Worm (Caenorhabditis elegans) whole organism, midembryonic: ENCODE measurements around the gene efl-1.

ENCODE experiments used
- T22C8.4 ChIP-seq: fragments of 200-800 bp; sonication (Bioruptor generic); IDR thresholded peaks from 2 replicates; pipeline ENCODE4 v1.3.6; 2022; ENCODE audit warnings: missing genetic modification characterization, missing compliant biosample characterization
- cog-1 ChIP-seq: sonication (generic microtip); optimal IDR thresholded peaks from 2 replicates; lab custom pipeline; 2016; ENCODE audit warnings: missing genetic modification characterization, missing compliant biosample characterization
- flt-1 ChIP-seq: fragments of 200-800 bp; sonication (Bioruptor generic); IDR thresholded peaks from 2 replicates; pipeline ENCODE4 v1.3.6; 2022; ENCODE audit warnings: missing genetic modification characterization, missing compliant biosample characterization
- klf-2 ChIP-seq: fragments of 200-800 bp; sonication (Bioruptor generic); conservative IDR thresholded peaks from 2 replicates; pipeline ENCODE4 v1.3.6; 2022; ENCODE audit warnings: missing genetic modification reagents, missing genetic modification characterization, missing compliant biosample characterization
- med-1 ChIP-seq: sonication (generic microtip); optimal IDR thresholded peaks from 2 replicates; lab custom pipeline; 2017; ENCODE audit warnings: missing genetic modification characterization, mild to moderate bottlenecking, missing compliant biosample characterization, antibody characterized with exemption, missing genetic modification reagents; ENCODE audit not compliant: insufficient read depth
- ref-1 ChIP-seq: fragments of 200-800 bp; sonication (Bioruptor generic); conservative IDR thresholded peaks from 2 replicates; pipeline ENCODE4 v1.3.6; 2022; ENCODE audit warnings: missing genetic modification reagents, missing genetic modification characterization, missing compliant biosample characterization
- ztf-23 ChIP-seq: fragments of 200-800 bp; sonication (Bioruptor generic); IDR thresholded peaks from 2 replicates; pipeline ENCODE4 v1.3.6; 2022; ENCODE audit warnings: missing genetic modification reagents, missing genetic modification characterization, missing compliant biosample characterization
- ztf-29 ChIP-seq: fragments of 200-800 bp; sonication (Bioruptor generic); IDR thresholded peaks from 2 replicates; pipeline ENCODE4 v1.3.6; 2022; ENCODE audit warnings: missing genetic modification reagents, missing genetic modification characterization, missing compliant biosample characterization

DNA sequence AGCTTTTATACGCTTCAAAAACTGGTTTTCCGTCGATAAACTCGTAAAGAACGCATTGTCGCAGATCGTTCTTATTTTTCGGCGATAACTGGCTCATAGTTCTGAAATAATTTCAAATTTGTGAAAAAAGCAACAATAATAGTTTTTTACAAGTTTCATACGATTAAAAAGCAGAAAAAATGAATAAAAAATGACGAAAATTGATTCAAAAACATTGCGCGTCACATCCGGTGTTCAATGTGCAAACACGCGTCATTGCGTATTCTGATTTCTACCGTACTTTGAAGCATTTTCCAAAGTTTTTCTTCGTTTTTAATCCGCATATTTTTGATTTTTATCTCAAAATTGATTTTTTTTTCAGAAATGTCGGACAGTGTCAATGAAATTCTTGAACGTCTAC, 47.1 kb downstream of the efl-1 start, which contains the start of the genes fbxa-206 and Y102A5C.2:
- TF ChIP-seq ztf-23 (GFP tag; lab: Robert Waterston, UW) (no peak), ztf-29 (GFP tag; lab: Robert Waterston, UW) (no peak), klf-2 (GFP tag; lab: Robert Waterston, UW) (no peak), ref-1 (no peak), cog-1 (no peak), T22C8.4 (no peak), flt-1 (GFP tag; lab: Robert Waterston, UW) (no peak), med-1 (GFP tag; lab: Kevin White, UChicago) (no peak)
